Fruit fly (Drosophila melanogaster) whole organism, prepupa: ENCODE results near the gene CG14322.

Experiments
- CG10631 ChIP-seq: fragments of 200-800 bp; sonication (Bioruptor generic); optimal IDR thresholded peaks from 2 replicates; lab custom pipeline; 2016; ENCODE audit warnings: missing biosample characterization, missing genetic modification characterization
- CG11902 ChIP-seq: fragments of 200-800 bp; sonication (Bioruptor generic); optimal IDR thresholded peaks from 3 replicates; lab custom pipeline; 2016; ENCODE audit warnings: missing biosample characterization, missing genetic modification characterization
- Sox102F ChIP-seq: fragments of 200-800 bp; sonication (Bioruptor generic); optimal IDR thresholded peaks from 2 replicates; lab custom pipeline; 2016; ENCODE audit warnings: missing biosample characterization, mild to moderate bottlenecking, missing genetic modification characterization
- eg ChIP-seq: fragments of 200-800 bp; sonication (Bioruptor generic); IDR thresholded peaks from 3 replicates; pipeline ENCODE4 v1.3.6; 2022; ENCODE audit warnings: missing biosample characterization, missing genetic modification characterization

- TF ChIP-seq CG11902 (GFP tag; lab: Kevin White, UChicago): no peak
- no peak for TF ChIP-seq Sox102F
- TF ChIP-seq eg (GFP tag; lab: Robert Waterston, UW): no peak
- TF ChIP-seq CG10631: no peak
Measured at dm6 chr3R:17714370-17714769, 66.9 kb downstream of the CG14322 start.
